Fruit fly (Drosophila melanogaster) whole organism, pupa: ENCODE data around the gene CG2574.

Experiments
- CG13204 ChIP-seq: fragments of 200-800 bp; sonication (Bioruptor generic); optimal IDR thresholded peaks from 2 replicates; lab custom pipeline; 2018; ENCODE audit warnings: missing biosample characterization, mild to moderate bottlenecking, missing genetic modification characterization, moderate library complexity
- CG15710 ChIP-seq: fragments of 200-800 bp; sonication (Bioruptor generic); optimal IDR thresholded peaks from 2 replicates; lab custom pipeline; 2018; ENCODE audit warnings: missing biosample characterization, mild to moderate bottlenecking, missing genetic modification characterization, moderate library complexity
- CG17806 ChIP-seq: fragments of 200-800 bp; sonication (Bioruptor generic); optimal IDR thresholded peaks from 2 replicates; lab custom pipeline; 2018; ENCODE audit warnings: missing biosample characterization, mild to moderate bottlenecking, missing genetic modification characterization, moderate library complexity
- CG34367 ChIP-seq: fragments of 200-800 bp; sonication (Bioruptor generic); optimal IDR thresholded peaks from 2 replicates; lab custom pipeline; 2018; ENCODE audit warnings: missing biosample characterization, mild to moderate bottlenecking, missing genetic modification characterization
- CG4496 ChIP-seq: fragments of 200-800 bp; sonication (Bioruptor generic); IDR thresholded peaks from 3 replicates; pipeline ENCODE4 v1.3.6; 2022; ENCODE audit warnings: missing biosample characterization, missing genetic modification characterization
- CG8159 ChIP-seq: fragments of 200-800 bp; sonication (Bioruptor generic); optimal IDR thresholded peaks from 3 replicates; lab custom pipeline; 2018; ENCODE audit warnings: missing biosample characterization, mild to moderate bottlenecking, missing genetic modification characterization, moderate library complexity
- EcR ChIP-seq: fragments of 200-800 bp; sonication (Bioruptor generic); optimal IDR thresholded peaks from 3 replicates; lab custom pipeline; 2019; ENCODE audit warnings: missing biosample characterization, missing genetic modification characterization, mild to moderate bottlenecking, moderate library complexity, missing genetic modification reagents
- Snoo ChIP-seq: fragments of 200-800 bp; sonication (Bioruptor generic); optimal IDR thresholded peaks from 3 replicates; lab custom pipeline; 2017; ENCODE audit warnings: missing biosample characterization, mild to moderate bottlenecking, missing genetic modification characterization, inconsistent platforms
- gl ChIP-seq: fragments of 200-800 bp; sonication (Bioruptor generic); optimal IDR thresholded peaks from 2 replicates; lab custom pipeline; 2018; ENCODE audit warnings: missing biosample characterization, mild to moderate bottlenecking, missing genetic modification characterization

DNA sequence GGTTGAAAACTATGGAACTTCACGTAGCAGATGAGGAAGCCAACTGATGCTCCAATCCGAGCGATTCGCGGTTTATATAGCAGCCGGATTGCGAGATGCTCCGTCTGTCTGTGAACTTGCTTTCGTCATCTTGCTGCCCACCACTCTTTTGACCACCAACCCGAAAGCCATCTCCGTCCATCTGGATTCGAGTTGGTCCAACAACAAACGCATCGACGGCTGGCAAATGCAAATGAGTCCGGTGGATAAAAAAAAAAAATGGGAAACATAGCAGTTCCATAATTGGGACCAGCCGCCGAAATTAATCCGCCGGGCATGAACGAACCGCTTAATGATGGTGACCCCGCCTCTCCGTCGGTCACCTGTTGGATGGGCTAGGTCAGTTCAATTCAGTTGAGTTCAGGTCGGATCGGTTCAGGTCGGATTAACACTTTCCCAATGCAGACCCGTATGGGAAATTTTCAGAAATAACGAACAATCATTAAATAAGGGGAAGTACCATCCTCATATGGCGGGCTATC lies 49.1 kb downstream of the CG2574 start, which contains the start of gene CG15731:
- TF ChIP-seq CG17806 (no peak), CG4496 (GFP tag; lab: Robert Waterston, UW) (no peak), CG8159 (no peak), gl (tag; lab: Kevin White, UChicago) (no peak), EcR (GFP tag; lab: Kevin White, UChicago) (no peak), CG15710 (tag; lab: Kevin White, UChicago) (no peak), CG34367 (tag; lab: Kevin White, UChicago) (no peak), CG13204 (GFP tag; lab: Kevin White, UChicago) (no peak), Snoo (no peak)
